Worm (Caenorhabditis elegans): ENCODE measurements around the gene rpn-3.

rpn-3 gene

DNA sequence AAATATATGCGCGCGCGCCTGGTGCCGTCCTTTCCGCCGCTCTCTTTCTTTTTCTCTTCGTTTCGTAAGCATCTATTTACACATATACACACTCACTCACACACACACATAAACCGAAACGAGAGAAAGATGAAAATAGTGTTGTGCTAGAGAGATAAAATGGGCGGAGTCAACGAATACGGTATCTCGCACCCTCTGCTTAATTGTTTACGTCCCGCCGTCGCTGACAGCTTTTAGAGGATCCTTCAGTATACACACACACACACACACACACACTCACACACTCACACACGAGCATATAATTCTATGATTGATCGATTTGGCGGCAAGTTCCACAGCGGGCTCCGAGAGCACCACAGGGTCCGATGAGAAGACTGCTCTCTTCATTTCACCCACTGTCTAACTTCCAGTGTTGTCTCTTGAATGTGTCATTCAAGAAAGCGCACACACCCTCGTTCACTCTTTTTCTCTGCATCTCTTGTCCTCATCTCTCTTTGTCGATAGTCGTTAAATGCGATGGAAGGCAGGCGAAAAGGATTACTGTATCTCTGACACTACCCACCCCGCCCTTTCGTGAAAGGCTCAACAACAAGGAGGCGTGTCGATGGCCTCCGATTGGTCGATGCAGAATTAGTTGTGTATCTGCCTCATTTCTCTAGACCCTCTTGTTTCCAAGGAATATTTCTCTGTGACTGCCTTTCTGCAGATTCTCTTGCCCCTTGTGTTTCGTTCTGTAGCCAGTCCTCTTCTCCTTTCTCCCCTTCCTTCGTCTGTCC lies 29.8 kb upstream of the rpn-3 start (continued):
- TF ChIP-seq fkh-4 (tag; optimal IDR thresholded peaks at IDR 0.05; ENCODE audit: borderline replicate concordance) (peak; percentile 79), alr-1 (tag; optimal IDR thresholded peaks at IDR 0.05; ENCODE audit: borderline replicate concordance) (no peak), blmp-1 (tag; optimal IDR thresholded peaks at IDR 0.05) (peak; percentile 85), jun-1 (tag; optimal IDR thresholded peaks at IDR 0.05) (peak; percentile 87), nhr-237 (tag; optimal IDR thresholded peaks at IDR 0.05) (peak; percentile 88), irx-1 (tag; optimal IDR thresholded peaks at IDR 0.05) (peak; percentile 93), C34B4.2 (tag; optimal IDR thresholded peaks at IDR 0.05) (peak; percentile 8), unc-30 (tag; optimal IDR thresholded peaks at IDR 0.05) (no peak), lin-13 (GFP tag; optimal IDR thresholded peaks at IDR 0.05) (peak; percentile 92), efl-1 (optimal IDR thresholded peaks at IDR 0.05) (peak; percentile 85 to 87), efl-1 (GFP tag; optimal IDR thresholded peaks at IDR 0.05 in 1 of 2) (peak; percentile 53 to 95), nhr-77 (tag; optimal IDR thresholded peaks at IDR 0.05) (peak; percentile 89), sox-4 (tag; optimal IDR thresholded peaks at IDR 0.05) (peak; percentile 37), nhr-12 (tag; optimal IDR thresholded peaks at IDR 0.05) (no peak), ceh-90 (tag; optimal IDR thresholded peaks at IDR 0.05) (peak; percentile 6), mdl-1 (tag; optimal IDR thresholded peaks at IDR 0.05) (peak; percentile 41 to 89), nhr-47 (tag; optimal IDR thresholded peaks at IDR 0.05) (peak; percentile 95), nhr-76 (tag; optimal IDR thresholded peaks at IDR 0.05) (peak; percentile 28), lin-15B (tag; optimal IDR thresholded peaks at IDR 0.05) (peak; percentile 65), swsn-7 (tag; optimal IDR thresholded peaks at IDR 0.05) (peak; percentile 96), unc-98 (GFP tag; IDR thresholded peaks at IDR 0.05) (0 out of 2 replicates have a peak, but pooled peaks have one; percentile 16), nhr-90 (tag; optimal IDR thresholded peaks at IDR 0.05; ENCODE audit: poor library complexity) (peak; percentile 87), ceh-63 (GFP tag; optimal IDR thresholded peaks at IDR 0.05) (peak; percentile 49), sptf-1 (tag; optimal IDR thresholded peaks at IDR 0.05) (no peak), Y116A8C.19 (tag; optimal IDR thresholded peaks at IDR 0.05; ENCODE audit: borderline replicate concordance) (peak; percentile 47), rnt-1 (tag; optimal IDR thresholded peaks at IDR 0.05) (peak; percentile 84), aha-1 (tag; optimal IDR thresholded peaks at IDR 0.05) (peak; percentile 75), nhr-11 (tag; optimal IDR thresholded peaks at IDR 0.05) (peak; percentile 82), lir-3 (tag; optimal IDR thresholded peaks at IDR 0.05; ENCODE audit: poor library complexity) (peak; percentile 75), unc-130 (tag; optimal IDR thresholded peaks at IDR 0.05) (no peak), nhr-85 (tag) (peak; percentile 95), ama-1 (optimal IDR thresholded peaks at IDR 0.05) (no peak), zag-1 (tag; optimal IDR thresholded peaks at IDR 0.05) (peak; percentile 89), sup-37 (GFP tag; optimal IDR thresholded peaks at IDR 0.05) (peak; percentile 80), tlp-1 (tag; optimal IDR thresholded peaks at IDR 0.05) (no peak), snpc-4 (tag; optimal IDR thresholded peaks at IDR 0.05) (peak; percentile 64), hlh-17 (GFP tag; optimal IDR thresholded peaks at IDR 0.05; ENCODE audit: borderline replicate concordance) (no peak), snu-23 (GFP tag; optimal IDR thresholded peaks at IDR 0.05) (peak; percentile 97), mef-2 (tag; optimal IDR thresholded peaks at IDR 0.05) (peak; percentile 40), C16A3.4 (tag; optimal IDR thresholded peaks at IDR 0.05) (peak; percentile 84), unc-62 (GFP tag; optimal IDR thresholded peaks at IDR 0.05) (no peak), lsy-2 (tag; optimal IDR thresholded peaks at IDR 0.05) (peak; percentile 98 to 99), nhr-84 (tag; optimal IDR thresholded peaks at IDR 0.05) (no peak), nhr-71 (tag; optimal IDR thresholded peaks at IDR 0.05) (peak; percentile 98), ztf-11 (tag; optimal IDR thresholded peaks at IDR 0.05) (peak in 1 of 2 experiments; percentile 84), fkh-8 (tag; optimal IDR thresholded peaks at IDR 0.05) (peak; percentile 92), nhr-20 (tag; optimal IDR thresholded peaks at IDR 0.05) (peak; percentile 95), F16B12.6 (tag; optimal IDR thresholded peaks at IDR 0.05) (no peak), fos-1 (tag; optimal IDR thresholded peaks at IDR 0.05) (peak; percentile 89), elt-2 (tag; optimal IDR thresholded peaks at IDR 0.05) (peak; percentile 81), vab-15 (tag; optimal IDR thresholded peaks at IDR 0.05) (peak; percentile 51), pqm-1 (tag; optimal IDR thresholded peaks at IDR 0.05) (no peak)

All from whole organism, L1 larva.